Worm (Caenorhabditis elegans): Measurements from ENCODE around the gene rsp-8.

Gene rsp-8

ce11 chrIII:11826118-11826517 is at the start of gene rsp-8:
Gene rsp-8 (plus strand): TSS chrIII:11826418.
- TF ChIP-seq mdl-1 (tag; optimal IDR thresholded peaks at IDR 0.05): no peak
- no peak for TF ChIP-seq R02D3.7 (tag; optimal IDR thresholded peaks at IDR 0.05)
- no peak for TF ChIP-seq F13H6.1 (tag; optimal IDR thresholded peaks at IDR 0.05)

ce11 chrIII:11777321-11777720 is 48.9 kb upstream of the rsp-8 start, which contains the start of gene mdt-21:
Gene mdt-21 (plus strand): TSS chrIII:11777621.
- no peak for TF ChIP-seq alr-1 (tag; optimal IDR thresholded peaks at IDR 0.05)
- TF ChIP-seq ztf-4 (tag; optimal IDR thresholded peaks at IDR 0.05): no peak
- no peak for TF ChIP-seq mbf-1 (tag; optimal IDR thresholded peaks at IDR 0.05)
- TF ChIP-seq mab-5 (tag; optimal IDR thresholded peaks at IDR 0.05): no peak
- no peak for TF ChIP-seq F13H6.1 (tag; optimal IDR thresholded peaks at IDR 0.05)
- no peak for TF ChIP-seq skn-1 (tag; optimal IDR thresholded peaks at IDR 0.05)
- TF ChIP-seq unc-55 (GFP tag; optimal IDR thresholded peaks at IDR 0.05): no peak
- no peak for TF ChIP-seq ztf-1 (GFP tag; conservative IDR thresholded peaks at IDR 0.05)
- no peak for TF ChIP-seq blmp-1 (tag; optimal IDR thresholded peaks at IDR 0.05; ENCODE audit: insufficient read depth)
- no peak for TF ChIP-seq egl-27 (tag; optimal IDR thresholded peaks at IDR 0.05)
- TF ChIP-seq C34F6.9 (tag; optimal IDR thresholded peaks at IDR 0.05): no peak
- no peak for TF ChIP-seq sma-3 (GFP tag; optimal IDR thresholded peaks at IDR 0.05)
- no peak for TF ChIP-seq zag-1 (tag; optimal IDR thresholded peaks at IDR 0.05)
- TF ChIP-seq nhr-6 (tag; optimal IDR thresholded peaks at IDR 0.05): no peak

- TF ChIP-seq lin-13 (GFP tag; optimal IDR thresholded peaks at IDR 0.05) (no peak), snpc-4 (tag; optimal IDR thresholded peaks at IDR 0.05) (no peak), dmd-4 (tag; optimal IDR thresholded peaks at IDR 0.05) (no peak), skn-1 (tag; optimal IDR thresholded peaks at IDR 0.05) (no peak)
These were observed 46.0 kb upstream of the rsp-8 start, which contains the start of gene C24H11.5 for ce11 chrIII:11780183-11780664. Gene C24H11.5 (plus strand): TSS chrIII:11780233.

- TF ChIP-seq nhr-6 (tag; optimal IDR thresholded peaks at IDR 0.05) (no peak), dmd-4 (tag; optimal IDR thresholded peaks at IDR 0.05) (no peak), nhr-21 (tag; optimal IDR thresholded peaks at IDR 0.05) (no peak), nhr-25 (tag; optimal IDR thresholded peaks at IDR 0.05) (no peak), nhr-11 (tag; optimal IDR thresholded peaks at IDR 0.05) (no peak), nhr-129 (tag; optimal IDR thresholded peaks at IDR 0.05) (no peak), C34F6.9 (tag; optimal IDR thresholded peaks at IDR 0.05) (no peak), F13H6.1 (tag; optimal IDR thresholded peaks at IDR 0.05) (no peak), ama-1 (optimal IDR thresholded peaks at IDR 0.05) (no peak), ceh-16 (tag; optimal IDR thresholded peaks at IDR 0.05) (no peak), ZK546.5 (tag; optimal IDR thresholded peaks at IDR 0.05) (no peak), alr-1 (tag; optimal IDR thresholded peaks at IDR 0.05) (no peak), ztf-11 (tag; optimal IDR thresholded peaks at IDR 0.05) (no peak), mbf-1 (tag; optimal IDR thresholded peaks at IDR 0.05) (no peak), nhr-237 (tag; optimal IDR thresholded peaks at IDR 0.05) (no peak), lin-11 (tag; optimal IDR thresholded peaks at IDR 0.05) (no peak), nhr-10 (tag; optimal IDR thresholded peaks at IDR 0.05) (no peak), lsy-2 (tag; optimal IDR thresholded peaks at IDR 0.05) (no peak), snpc-4 (tag; optimal IDR thresholded peaks at IDR 0.05) (no peak), fos-1 (tag; optimal IDR thresholded peaks at IDR 0.05) (no peak)
These were observed 44.4 kb upstream of the rsp-8 start, which contains the start of gene srd-74 for ce11 chrIII:11781800-11782199. Gene srd-74 (plus strand): TSS chrIII:11782100.

- TF ChIP-seq Y55F3AM.14 (GFP tag; optimal IDR thresholded peaks at IDR 0.05) (no peak), nhr-12 (tag; optimal IDR thresholded peaks at IDR 0.05) (no peak), ztf-11 (tag; optimal IDR thresholded peaks at IDR 0.05) (no peak), mdl-1 (tag; optimal IDR thresholded peaks at IDR 0.05) (no peak), C34F6.9 (tag; optimal IDR thresholded peaks at IDR 0.05) (no peak), lin-39 (tag; optimal IDR thresholded peaks at IDR 0.05) (no peak), F13H6.1 (tag; optimal IDR thresholded peaks at IDR 0.05) (no peak), dmd-4 (tag; optimal IDR thresholded peaks at IDR 0.05) (no peak), crh-2 (tag; optimal IDR thresholded peaks at IDR 0.05) (no peak), ztf-1 (GFP tag; conservative IDR thresholded peaks at IDR 0.05) (no peak), aly-2 (tag; optimal IDR thresholded peaks at IDR 0.05) (no peak), nhr-10 (tag; optimal IDR thresholded peaks at IDR 0.05) (no peak), mab-5 (tag; optimal IDR thresholded peaks at IDR 0.05) (no peak), fos-1 (tag; optimal IDR thresholded peaks at IDR 0.05) (no peak)
These were observed 40.3 kb upstream of the rsp-8 start, which contains the start of gene tbx-38 for ce11 chrIII:11785961-11786360. Gene tbx-38 (minus strand): TSS chrIII:11786061.

All from whole organism, L2 larva.